Worm (Caenorhabditis elegans) whole organism, L4 larva: ENCODE data around the gene unc-39.

Experiments
- ZK546.5 ChIP-seq, 2 experiments: sonication (generic microtip); optimal IDR thresholded peaks; 2 replicates each; lab custom pipeline; 2017; ENCODE audit warnings: missing biosample characterization in 2 of 2, missing genetic modification characterization in 2 of 2
- aha-1 ChIP-seq: fragments of 150-350 bp; peaks from one replicate; lab custom pipeline; 2014; ENCODE audit warnings: missing biosample characterization, missing genetic modification characterization
- aly-2 ChIP-seq: sonication (generic microtip); optimal IDR thresholded peaks from 2 replicates; lab custom pipeline; 2018; ENCODE audit warnings: missing biosample characterization, missing genetic modification characterization
- dpl-1 ChIP-seq: fragments of 150-350 bp; optimal IDR thresholded peaks from 2 replicates; lab custom pipeline; 2014; ENCODE audit warnings: missing biosample characterization, missing genetic modification reagents, missing genetic modification characterization
- fos-1 ChIP-seq: fragments of 150-350 bp; optimal IDR thresholded peaks from 2 replicates; lab custom pipeline; 2014; ENCODE audit warnings: missing biosample characterization, missing genetic modification characterization
- hif-1 ChIP-seq, 2 experiments: sonication (generic microtip); optimal IDR thresholded peaks; 2 replicates each; lab custom pipeline; 2016 to 2017; ENCODE audit warnings: missing compliant biosample characterization in 2 of 2, missing genetic modification characterization in 2 of 2, missing genetic modification reagents in 2 of 2, missing genotype in 2 of 2, mild to moderate bottlenecking in 1 of 2
- lin-13 ChIP-seq: fragments of 150-350 bp; optimal IDR thresholded peaks from 2 replicates; lab custom pipeline; 2014; ENCODE audit warnings: missing biosample characterization, missing genetic modification reagents, missing genetic modification characterization
- lin-38 ChIP-seq: fragments of 200-800 bp; sonication (Bioruptor generic); IDR thresholded peaks from 2 replicates; pipeline ENCODE4 v1.3.6; 2022; ENCODE audit warnings: missing genetic modification reagents, missing genetic modification characterization, missing compliant biosample characterization
- lsy-2 ChIP-seq, 2 experiments: fragments of 150-350 bp in 1 of 2; sonication (generic microtip) in 1 of 2; optimal IDR thresholded peaks; 2 replicates each; lab custom pipeline; 2014 to 2017; ENCODE audit warnings: missing biosample characterization in 2 of 2, missing genetic modification characterization in 2 of 2
- nhr-42 ChIP-seq: fragments of 200-800 bp; sonication (Bioruptor generic); IDR thresholded peaks from 2 replicates; pipeline ENCODE4 v1.3.6; 2022; ENCODE audit warnings: missing genetic modification characterization, missing compliant biosample characterization
- nhr-77 ChIP-seq: fragments of 150-350 bp; optimal IDR thresholded peaks from 2 replicates; lab custom pipeline; 2014; ENCODE audit warnings: missing biosample characterization, missing genetic modification characterization
- snpc-4 ChIP-seq: fragments of 150-350 bp; optimal IDR thresholded peaks from 2 replicates; lab custom pipeline; 2014; ENCODE audit warnings: missing biosample characterization, missing genetic modification characterization
- unc-39 ChIP-seq: sonication (generic microtip); optimal IDR thresholded peaks from 2 replicates; lab custom pipeline; 2017; ENCODE audit warnings: missing biosample characterization, missing genetic modification characterization
- zag-1 ChIP-seq: fragments of 150-350 bp; optimal IDR thresholded peaks from 2 replicates; lab custom pipeline; 2014; ENCODE audit warnings: missing biosample characterization, missing genetic modification characterization

- TF ChIP-seq unc-39 = no peak
- TF ChIP-seq zag-1 (tag; lab: Kevin White, UChicago) = no peak
- TF ChIP-seq fos-1 = no peak
- TF ChIP-seq hif-1 (tag; optimal IDR thresholded peaks at IDR 0.05; lab: Kevin White, UChicago) = no peak
- TF ChIP-seq dpl-1 (GFP tag; lab: Kevin White, UChicago) = no peak
- no peak for TF ChIP-seq lin-38
- no peak for TF ChIP-seq ZK546.5 (tag; optimal IDR thresholded peaks at IDR 0.05; lab: Kevin White, UChicago)
- TF ChIP-seq nhr-77 (tag; lab: Kevin White, UChicago) = no peak
- no peak for TF ChIP-seq snpc-4 (tag; lab: Kevin White, UChicago)
- no peak for TF ChIP-seq aha-1 (tag; lab: Kevin White, UChicago)
- TF ChIP-seq lsy-2 (tag; optimal IDR thresholded peaks at IDR 0.05; lab: Kevin White, UChicago) = peak in 1 of 2 experiments; percentile 32
- TF ChIP-seq aly-2 (tag; lab: Kevin White, UChicago) = no peak
- no peak for TF ChIP-seq nhr-42 (GFP tag; lab: Robert Waterston, UW)
- no peak for TF ChIP-seq lin-13 (GFP tag; lab: Kevin White, UChicago)
Measured at ce11 chrV:14369412-14369811, 3.5 kb upstream of the unc-39 start.
